Fruit fly (Drosophila melanogaster): ENCODE measurements around the gene CG14891.
A peak's percentile ranks its signal among the peaks of the same experiment; 100 is the strongest.

The CG14891 gene

DNA sequence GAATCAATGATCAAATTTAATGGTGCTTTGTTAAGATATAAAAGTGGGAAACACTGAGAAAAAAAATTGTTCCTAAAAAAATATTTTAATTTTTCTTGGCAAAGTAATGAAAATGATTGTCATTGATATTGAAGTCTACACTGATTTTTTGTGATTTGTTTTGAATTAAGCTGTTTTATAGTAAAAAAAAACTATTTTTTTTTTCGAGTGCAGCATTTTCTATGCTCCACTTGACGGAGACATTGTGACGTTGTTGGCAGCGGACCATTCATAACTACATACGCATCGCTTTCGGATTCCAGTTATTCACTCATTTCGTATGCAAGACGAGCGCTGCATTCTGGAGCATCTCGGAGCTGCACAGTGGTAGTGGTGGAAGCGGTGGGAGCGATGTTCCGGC lies 47.1 kb upstream of the CG14891 start (continued):
- peak; percentile 83 for TF ChIP-seq CG3032 (tag; optimal IDR thresholded peaks at IDR 0.05)
- TF ChIP-seq Eip93F (GFP tag; optimal IDR thresholded peaks at IDR 0.05), result no peak
- TF ChIP-seq CG32006 (GFP tag; optimal IDR thresholded peaks at IDR 0.05), result peak; percentile 74
- TF ChIP-seq Eip78C (GFP tag), result peak; percentile 89
- TF ChIP-seq CG15336 (GFP tag; IDR thresholded peaks at IDR 0.05), result peak; percentile 90
- TF ChIP-seq OdsH (GFP tag; optimal IDR thresholded peaks at IDR 0.05), result peak; percentile 59
- no peak for TF ChIP-seq CG1621 (tag; optimal IDR thresholded peaks at IDR 0.05)
- TF ChIP-seq esn (GFP tag; optimal IDR thresholded peaks at IDR 0.05), result peak; percentile 70
- TF ChIP-seq topi (GFP tag; optimal IDR thresholded peaks at IDR 0.05), result peak; percentile 78
- TF ChIP-seq CG9139 (GFP tag; optimal IDR thresholded peaks at IDR 0.05), result no peak
- TF ChIP-seq spab (GFP tag; optimal IDR thresholded peaks at IDR 0.05), result peak; percentile 73
- peak; percentile 66 for TF ChIP-seq pdm3 (GFP tag; optimal IDR thresholded peaks at IDR 0.05)
- TF ChIP-seq Sox102F (GFP tag; optimal IDR thresholded peaks at IDR 0.05), result peak; percentile 31

DNA sequence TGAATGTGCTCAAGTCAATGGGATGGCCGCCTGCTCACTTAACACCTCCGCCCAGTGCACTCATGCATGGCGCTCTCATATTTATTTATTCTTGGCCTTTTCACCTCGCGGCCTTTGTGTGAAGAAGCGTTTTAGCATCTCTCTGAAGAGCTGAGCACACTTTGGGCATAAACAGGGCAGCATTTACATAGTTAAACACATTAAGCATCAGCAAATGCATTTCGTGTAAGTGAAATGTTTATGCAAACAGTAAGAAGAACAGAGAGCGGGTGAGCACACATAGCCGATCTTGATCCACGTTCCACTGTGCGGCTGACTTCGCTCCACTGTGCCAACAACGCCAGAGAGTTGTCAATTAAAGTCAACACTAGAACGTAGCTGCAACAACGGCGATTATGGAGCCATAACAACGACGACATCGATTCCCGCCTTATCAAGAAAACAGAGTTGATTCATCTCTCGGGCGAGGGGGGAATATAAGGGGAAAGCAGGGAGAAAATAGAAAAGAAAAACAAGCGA lies 46.7 kb upstream of the CG14891 start:
- TF ChIP-seq salr (GFP tag; optimal IDR thresholded peaks at IDR 0.05), result peak; percentile 37 to 43
- TF ChIP-seq Smox (GFP tag; optimal IDR thresholded peaks at IDR 0.05), result no peak
- TF ChIP-seq CG10669 (GFP tag; optimal IDR thresholded peaks at IDR 0.05), result peak; percentile 53
- TF ChIP-seq dac (GFP tag; optimal IDR thresholded peaks at IDR 0.05), result peak; percentile 33
- no peak for TF ChIP-seq Eip93F (GFP tag; optimal IDR thresholded peaks at IDR 0.05)
- TF ChIP-seq CG8319 (GFP tag; optimal IDR thresholded peaks at IDR 0.05), result no peak
- no peak for TF ChIP-seq Sox102F (GFP tag; optimal IDR thresholded peaks at IDR 0.05)
- peak; percentile 53 for TF ChIP-seq pdm3 (GFP tag; optimal IDR thresholded peaks at IDR 0.05)
- TF ChIP-seq Eip78C (GFP tag), result peak; percentile 82
- TF ChIP-seq CG11762 (GFP tag; optimal IDR thresholded peaks at IDR 0.05; ENCODE audit: insufficient read depth), result peak; percentile 17
- TF ChIP-seq CG6792 (GFP tag; optimal IDR thresholded peaks at IDR 0.05), result peak; percentile 14
- TF ChIP-seq CG6808 (GFP tag; optimal IDR thresholded peaks at IDR 0.05), result peak; percentile 35
- no peak for TF ChIP-seq Hr39 (GFP tag; optimal IDR thresholded peaks at IDR 0.05)
- TF ChIP-seq CG3919 (GFP tag; optimal IDR thresholded peaks at IDR 0.05), result peak; percentile 47
- TF ChIP-seq CG11902 (GFP tag; optimal IDR thresholded peaks at IDR 0.05), result peak; percentile 32
- no peak for TF ChIP-seq Hr38 (GFP tag; optimal IDR thresholded peaks at IDR 0.05)
- TF ChIP-seq Lpt (GFP tag; optimal IDR thresholded peaks at IDR 0.05), result peak; percentile 29
- TF ChIP-seq vri (GFP tag; optimal IDR thresholded peaks at IDR 0.05), result no peak
- TF ChIP-seq Met (GFP tag; optimal IDR thresholded peaks at IDR 0.05), result no peak
- peak in 1 of 2 experiments; percentile 14 for TF ChIP-seq ss (GFP tag; optimal IDR thresholded peaks at IDR 0.05)
- TF ChIP-seq CG34406 (GFP tag; optimal IDR thresholded peaks at IDR 0.05), result no peak
- TF ChIP-seq esn (GFP tag; optimal IDR thresholded peaks at IDR 0.05), result no peak
- no peak for TF ChIP-seq topi (GFP tag; optimal IDR thresholded peaks at IDR 0.05)
- 0 out of 3 replicates have a peak, but pooled peaks have one; percentile 65 for TF ChIP-seq CG6163 (GFP tag; IDR thresholded peaks at IDR 0.05)
- no peak for TF ChIP-seq CG6854 (GFP tag; optimal IDR thresholded peaks at IDR 0.05)
- TF ChIP-seq dsx (GFP tag; optimal IDR thresholded peaks at IDR 0.05; ENCODE audit: poor library complexity, severe bottlenecking), result no peak
- peak; percentile 39 for TF ChIP-seq OdsH (GFP tag; optimal IDR thresholded peaks at IDR 0.05)
- peak; percentile 58 for TF ChIP-seq Ets96B (tag; optimal IDR thresholded peaks at IDR 0.05)
- TF ChIP-seq Gug (GFP tag; IDR thresholded peaks at IDR 0.05), result peak; percentile 37; the same call in 1 of the 2 replicates
- no peak for TF ChIP-seq CG10631 (GFP tag; optimal IDR thresholded peaks at IDR 0.05)
- TF ChIP-seq fd59A (GFP tag; optimal IDR thresholded peaks at IDR 0.05), result peak; percentile 57
- TF ChIP-seq acj6 (GFP tag; optimal IDR thresholded peaks at IDR 0.05), result peak; percentile 35
- TF ChIP-seq net (GFP tag; optimal IDR thresholded peaks at IDR 0.05), result no peak
- TF ChIP-seq CG32006 (GFP tag; optimal IDR thresholded peaks at IDR 0.05), result peak; percentile 73
- TF ChIP-seq CG4318 (GFP tag; optimal IDR thresholded peaks at IDR 0.05), result peak; percentile 75
- TF ChIP-seq achi (GFP tag; optimal IDR thresholded peaks at IDR 0.05), result peak; percentile 21
- TF ChIP-seq fd85E (GFP tag; optimal IDR thresholded peaks at IDR 0.05), result peak; percentile 54
- no peak for TF ChIP-seq Hr4 (GFP tag; optimal IDR thresholded peaks at IDR 0.05)
- TF ChIP-seq fkh (GFP tag; optimal IDR thresholded peaks at IDR 0.05), result peak; percentile 86
- no peak for TF ChIP-seq CG16779 (tag; optimal IDR thresholded peaks at IDR 0.05)
- TF ChIP-seq CG15336 (GFP tag; IDR thresholded peaks at IDR 0.05), result peak; percentile 20; the same call in 1 of the 2 replicates
- TF ChIP-seq CG11294 (GFP tag; IDR thresholded peaks at IDR 0.05), result peak; percentile 34; the same call in 1 of the 2 replicates
- peak; percentile 42 for TF ChIP-seq CG7368 (GFP tag; optimal IDR thresholded peaks at IDR 0.05)
- TF ChIP-seq CG31627 (GFP tag; optimal IDR thresholded peaks at IDR 0.05), result no peak

Data from whole organism, prepupa.